Worm (Caenorhabditis elegans) whole organism, L2 larva: ENCODE data around the gene dph-3.
"Not testable (repeated sequence)": the region's sequence is repeated elsewhere in the genome, so short reads cannot be mapped to it uniquely, and the experiment has no call there.

ENCODE experiments used
- F13H6.1 ChIP-seq: sonication (generic microtip); optimal IDR thresholded peaks from 2 replicates; lab custom pipeline; 2016; ENCODE audit warnings: missing genetic modification characterization, missing compliant biosample characterization
- R02D3.7 ChIP-seq: fragments of 150-350 bp; optimal IDR thresholded peaks from 2 replicates; lab custom pipeline; 2014; ENCODE audit warnings: missing biosample characterization, missing genetic modification characterization
- Y55F3AM.14 ChIP-seq: fragments of 200-800 bp; sonication (Bioruptor generic); optimal IDR thresholded peaks from 2 replicates; lab custom pipeline; 2018; ENCODE audit warnings: mild to moderate bottlenecking, missing genetic modification characterization, missing compliant biosample characterization
- ZK546.5 ChIP-seq: sonication (generic microtip); optimal IDR thresholded peaks from 2 replicates; lab custom pipeline; 2017; ENCODE audit warnings: missing biosample characterization, missing genetic modification characterization
- alr-1 ChIP-seq: fragments of 150-350 bp; optimal IDR thresholded peaks from 2 replicates; lab custom pipeline; 2014; ENCODE audit warnings: missing biosample characterization, missing genetic modification characterization
- ceh-16 ChIP-seq: fragments of 150-350 bp; optimal IDR thresholded peaks from 2 replicates; lab custom pipeline; 2014; ENCODE audit warnings: missing biosample characterization, missing genetic modification characterization
- ceh-82 ChIP-seq: fragments of 150-350 bp; optimal IDR thresholded peaks from 2 replicates; lab custom pipeline; 2014; ENCODE audit warnings: missing biosample characterization, missing genetic modification characterization
- dmd-4 ChIP-seq: sonication (generic microtip); optimal IDR thresholded peaks from 2 replicates; lab custom pipeline; 2017; ENCODE audit warnings: missing biosample characterization, missing genetic modification characterization
- egl-27 ChIP-seq: sonication (generic microtip); optimal IDR thresholded peaks from 3 replicates; lab custom pipeline; 2017; ENCODE audit warnings: missing biosample characterization, missing genetic modification reagents, missing genetic modification characterization
- elt-3 ChIP-seq: sonication (generic microtip); optimal IDR thresholded peaks from 2 replicates; lab custom pipeline; 2017; ENCODE audit warnings: missing biosample characterization, missing genetic modification characterization
- fos-1 ChIP-seq: fragments of 150-350 bp; optimal IDR thresholded peaks from 2 replicates; lab custom pipeline; 2014; ENCODE audit warnings: missing biosample characterization, missing genetic modification characterization
- gmeb-1 ChIP-seq: fragments of 150-350 bp; optimal IDR thresholded peaks from 2 replicates; lab custom pipeline; 2014; ENCODE audit warnings: missing biosample characterization, missing genetic modification characterization
- lin-13 ChIP-seq: fragments of 150-350 bp; optimal IDR thresholded peaks from 2 replicates; lab custom pipeline; 2014; ENCODE audit warnings: missing biosample characterization, missing genetic modification reagents, missing genetic modification characterization
- mbf-1 ChIP-seq: sonication (generic microtip); optimal IDR thresholded peaks from 2 replicates; lab custom pipeline; 2017; ENCODE audit warnings: missing biosample characterization, missing genetic modification characterization
- nhr-10 ChIP-seq: sonication (generic microtip); optimal IDR thresholded peaks from 2 replicates; lab custom pipeline; 2017; ENCODE audit warnings: missing biosample characterization, missing genetic modification characterization
- nhr-129 ChIP-seq: fragments of 150-350 bp; optimal IDR thresholded peaks from 2 replicates; lab custom pipeline; 2014; ENCODE audit warnings: missing biosample characterization, missing genetic modification characterization
- nhr-21 ChIP-seq: fragments of 150-350 bp; optimal IDR thresholded peaks from 2 replicates; lab custom pipeline; 2014; ENCODE audit warnings: missing biosample characterization, missing genetic modification characterization
- nhr-25 ChIP-seq: fragments of 150-350 bp; sonication (generic microtip); optimal IDR thresholded peaks from 3 replicates; lab custom pipeline; 2014; ENCODE audit warnings: missing biosample characterization, missing genetic modification characterization
- nhr-77 ChIP-seq: fragments of 150-350 bp; optimal IDR thresholded peaks from 2 replicates; lab custom pipeline; 2014; ENCODE audit warnings: missing biosample characterization, missing genetic modification characterization
- sem-4 ChIP-seq: fragments of 150-350 bp; optimal IDR thresholded peaks from 2 replicates; lab custom pipeline; 2014; ENCODE audit warnings: missing biosample characterization, missing genetic modification reagents, missing genetic modification characterization
- skn-1 ChIP-seq: sonication (generic microtip); optimal IDR thresholded peaks from 2 replicates; lab custom pipeline; 2017; ENCODE audit warnings: missing biosample characterization, missing genetic modification characterization
- sma-3 ChIP-seq: sonication (generic microtip); optimal IDR thresholded peaks from 2 replicates; lab custom pipeline; 2016; ENCODE audit warnings: missing genetic modification reagents, missing genetic modification characterization, missing compliant biosample characterization
- sma-9 ChIP-seq, 2 experiments: fragments of 150-350 bp in 1 of 2; sonication (generic microtip) in 1 of 2; optimal IDR thresholded peaks; 2 replicates each; lab custom pipeline; 2014 to 2016; ENCODE audit warnings: missing genetic modification characterization in 2 of 2, mild to moderate bottlenecking in 1 of 2, missing biosample characterization in 1 of 2, missing compliant biosample characterization in 1 of 2, missing genetic modification reagents in 1 of 2, moderate library complexity in 1 of 2
- unc-55 ChIP-seq: fragments of 150-350 bp; sonication (generic microtip); optimal IDR thresholded peaks from 3 replicates; lab custom pipeline; 2014; ENCODE audit warnings: missing biosample characterization, missing genetic modification reagents, missing genetic modification characterization
- unc-62 ChIP-seq: fragments of 150-350 bp; optimal IDR thresholded peaks from 2 replicates; lab custom pipeline; 2014; ENCODE audit warnings: missing biosample characterization, missing genetic modification reagents, missing genetic modification characterization
- ztf-11 ChIP-seq: sonication (generic microtip); optimal IDR thresholded peaks from 2 replicates; lab custom pipeline; 2017; ENCODE audit warnings: missing biosample characterization, missing genetic modification characterization

dph-3 gene

DNA sequence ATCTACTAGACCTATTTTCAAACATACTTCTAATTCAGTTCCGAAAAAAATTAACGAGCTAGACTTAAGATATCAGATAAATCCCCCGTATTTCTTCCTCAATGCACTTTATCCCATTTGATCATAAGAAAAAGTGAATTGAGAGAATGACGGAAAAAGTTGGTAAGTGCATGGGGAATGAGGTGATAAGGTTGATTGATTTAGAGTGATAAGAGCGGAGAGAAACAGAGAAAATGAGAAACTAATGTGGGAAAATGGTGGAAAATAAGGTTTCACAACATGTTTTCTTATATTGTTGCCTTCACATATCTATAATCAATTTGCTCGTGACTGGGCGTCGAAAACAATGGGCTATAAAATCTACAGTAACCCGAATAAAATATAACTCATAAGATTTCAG lies 28.8 kb downstream of the dph-3 start (continued):
- TF ChIP-seq unc-55 (GFP tag; lab: Kevin White, UChicago) (no peak), mbf-1 (tag; lab: Kevin White, UChicago) (no peak), ceh-82 (tag; lab: Kevin White, UChicago) (no peak), sma-9 (GFP tag; optimal IDR thresholded peaks at IDR 0.05; lab: Kevin White, UChicago) (peak; percentile 67), sma-9 (tag; optimal IDR thresholded peaks at IDR 0.05; lab: Kevin White, UChicago) (no peak)
- TF ChIP-seq, all 48 proteins: peak for 9

DNA sequence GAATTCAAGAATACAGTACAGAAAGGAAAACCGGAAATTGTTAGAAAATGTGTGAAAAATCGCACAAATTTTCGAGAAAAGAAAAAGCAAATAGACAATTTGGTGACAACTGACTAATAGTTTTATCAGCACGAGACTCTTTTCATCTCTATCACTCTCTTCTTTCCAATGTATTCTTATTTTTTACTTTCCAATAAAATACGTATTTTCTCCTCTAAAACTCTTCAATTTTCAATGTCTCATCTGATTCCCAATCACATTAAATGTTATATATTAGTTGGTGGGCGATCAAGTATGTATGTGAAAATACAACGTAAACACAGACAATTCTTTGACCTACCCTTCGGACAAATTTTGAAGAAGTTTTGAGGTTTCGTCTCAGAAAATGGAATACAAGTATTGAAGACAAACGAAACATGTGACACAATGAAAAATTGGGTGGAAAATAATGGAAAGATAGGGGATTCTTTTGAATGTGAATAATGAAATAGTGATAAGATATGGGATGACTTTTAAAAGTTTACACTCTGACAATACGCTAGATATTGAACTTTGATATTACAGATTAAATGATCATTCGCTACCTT lies 30.4 kb downstream of the dph-3 start, which contains the start of gene cka-1:
Gene cka-1 (minus strand): TSS at position 418 of the 587 bp plus-strand sequence.
- TF ChIP-seq sem-4 (tag; lab: Kevin White, UChicago): peak; percentile 20
- no peak for TF ChIP-seq elt-3 (tag; lab: Kevin White, UChicago)
- peak; percentile 19 for TF ChIP-seq sma-3
- peak; percentile 26 for TF ChIP-seq nhr-129 (tag; lab: Kevin White, UChicago)
- TF ChIP-seq sma-9 (GFP tag; optimal IDR thresholded peaks at IDR 0.05; lab: Kevin White, UChicago): peak; percentile 0
- no peak for TF ChIP-seq sma-9 (tag; optimal IDR thresholded peaks at IDR 0.05; lab: Kevin White, UChicago)
- TF ChIP-seq ztf-11 (tag; lab: Kevin White, UChicago): no peak
- TF ChIP-seq F13H6.1: peak; percentile 31
- TF ChIP-seq fos-1: peak; percentile 63

DNA sequence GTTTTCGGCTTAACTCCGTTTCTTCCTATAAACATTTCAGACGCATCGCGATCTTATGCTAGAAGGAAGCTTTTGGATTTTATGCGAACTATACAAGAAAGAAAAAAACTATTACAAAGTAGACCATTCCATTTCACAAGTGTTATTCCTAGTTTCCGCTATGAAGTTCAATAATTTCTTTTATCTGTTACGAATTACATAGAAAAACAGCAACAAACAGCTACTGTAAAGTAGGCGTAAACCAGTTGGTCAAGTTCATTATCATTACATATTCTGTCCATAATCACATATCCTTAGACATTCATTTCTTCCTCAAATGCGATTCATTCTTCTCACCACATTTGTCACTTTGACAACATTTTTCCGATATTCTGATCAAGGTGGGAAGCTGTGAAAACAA lies 31.2 kb downstream of the dph-3 start, which contains the start of gene C28D4.10:
Gene C28D4.10 (plus strand): TSS at position 301 of the 400 bp plus-strand sequence.
- no peak for TF ChIP-seq Y55F3AM.14 (GFP tag; lab: Kevin White, UChicago)
- no peak for TF ChIP-seq alr-1 (tag; lab: Kevin White, UChicago)
- no peak for TF ChIP-seq nhr-129 (tag; lab: Kevin White, UChicago)
- TF ChIP-seq sma-9 (GFP tag; optimal IDR thresholded peaks at IDR 0.05; lab: Kevin White, UChicago): no peak
- no peak for TF ChIP-seq sma-9 (tag; optimal IDR thresholded peaks at IDR 0.05; lab: Kevin White, UChicago)
- no peak for TF ChIP-seq ceh-16 (tag; lab: Kevin White, UChicago)
- no peak for TF ChIP-seq skn-1 (tag; lab: Kevin White, UChicago)
- TF ChIP-seq lin-13 (GFP tag; lab: Kevin White, UChicago): no peak
- TF ChIP-seq gmeb-1 (tag; lab: Kevin White, UChicago): no peak
- TF ChIP-seq egl-27 (tag; lab: Kevin White, UChicago): no peak
- no peak for TF ChIP-seq unc-62 (GFP tag; lab: Kevin White, UChicago)
- TF ChIP-seq R02D3.7 (tag; lab: Kevin White, UChicago): no peak
- TF ChIP-seq mbf-1 (tag; lab: Kevin White, UChicago): no peak
- no peak for TF ChIP-seq ZK546.5
- no peak for TF ChIP-seq F13H6.1
- TF ChIP-seq, all 48 proteins: peak for 0

DNA sequence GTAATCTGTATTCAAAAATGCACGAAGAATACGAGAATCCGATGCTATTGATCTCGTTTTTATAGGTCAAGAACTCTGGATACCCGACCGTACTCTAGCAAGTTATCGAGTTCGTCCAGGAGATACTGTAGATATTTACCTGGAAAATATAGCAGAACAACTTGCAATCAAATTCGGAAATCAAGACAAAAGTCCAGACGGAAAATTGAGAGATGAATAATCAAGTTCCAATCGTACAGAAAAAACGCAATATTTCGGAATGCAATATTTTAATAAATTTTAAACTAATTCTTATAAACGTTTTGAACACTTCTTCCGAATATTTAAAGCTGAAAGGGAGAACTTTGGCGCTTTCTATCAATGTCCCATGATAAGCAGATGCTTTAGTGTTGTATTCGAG lies 32.1 kb downstream of the dph-3 start:
- TF ChIP-seq sem-4 (tag; lab: Kevin White, UChicago) (no peak), nhr-21 (tag; lab: Kevin White, UChicago) (no peak), dmd-4 (tag; lab: Kevin White, UChicago) (no peak), sma-3 (no peak), egl-27 (tag; lab: Kevin White, UChicago) (no peak), F13H6.1 (no peak), nhr-25 (tag; lab: Kevin White, UChicago) (no peak), nhr-77 (tag; lab: Kevin White, UChicago) (no peak)

DNA sequence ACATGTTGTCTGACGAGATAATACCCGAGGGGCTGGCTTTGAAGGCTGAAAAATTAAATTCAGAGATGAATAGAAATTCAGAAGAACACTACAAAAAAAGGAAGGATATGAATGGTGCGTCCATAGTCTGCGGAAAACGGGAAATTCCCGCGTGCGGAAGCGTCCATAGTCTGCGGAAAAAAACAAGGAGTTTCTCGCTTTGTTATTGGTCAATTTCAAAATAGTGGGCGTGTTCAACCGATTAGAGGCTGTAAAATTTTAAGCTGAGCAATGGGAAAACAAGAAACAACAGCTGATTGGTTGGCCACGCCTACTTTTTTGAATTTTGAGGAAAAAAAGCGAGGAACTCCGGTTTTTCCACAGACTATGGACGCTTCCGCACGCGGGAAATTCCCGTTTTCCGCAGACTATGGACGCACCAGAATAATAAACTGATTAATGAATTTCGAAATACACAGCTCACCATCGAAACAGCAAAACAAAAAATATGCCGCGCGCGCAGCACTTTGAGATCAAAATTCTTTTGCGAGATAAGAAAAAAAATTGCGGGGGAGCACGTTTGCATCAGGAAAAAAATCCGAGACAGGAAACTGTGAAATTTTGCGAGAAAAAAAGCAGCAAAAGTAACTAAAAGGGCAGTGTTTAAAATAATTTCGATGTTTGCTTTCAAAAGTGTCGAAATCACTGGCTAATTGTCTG lies 34.1 kb downstream of the dph-3 start, which contains the start of gene gln-6:
Gene gln-6 (minus strand): TSS at position 51 of the 699 bp plus-strand sequence.
- not testable (repeated sequence) for TF ChIP-seq nhr-10; elt-3 (tag; lab: Kevin White, UChicago); unc-62 (GFP tag; lab: Kevin White, UChicago)

DNA sequence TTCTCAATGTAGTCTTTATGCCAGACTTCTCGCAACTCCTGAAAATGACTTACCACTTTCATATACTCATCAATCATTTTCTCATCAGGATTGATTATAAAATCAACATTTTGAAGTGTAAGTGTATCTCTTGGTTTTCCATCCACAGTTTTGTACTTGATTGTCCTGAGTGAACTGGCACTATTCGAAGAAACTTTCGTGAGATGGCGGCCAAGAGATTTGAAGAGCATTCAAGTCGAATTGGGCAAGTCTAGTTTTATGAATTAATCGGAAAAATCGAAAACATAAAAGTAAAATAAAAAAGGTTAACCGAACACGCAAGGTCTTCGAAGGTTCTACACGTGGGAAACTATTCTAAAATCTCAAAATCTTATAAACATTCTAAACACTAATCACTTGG lies 35.9 kb downstream of the dph-3 start, which contains the start of gene C28D4.7:
Gene C28D4.7 (minus strand): TSS at position 265 of the 400 bp plus-strand sequence.
- no peak for TF ChIP-seq gmeb-1 (tag; lab: Kevin White, UChicago)
- TF ChIP-seq Y55F3AM.14 (GFP tag; lab: Kevin White, UChicago): no peak
